Worm (Caenorhabditis elegans) whole organism, L1 larva: ENCODE data around the gene sna-3.

ENCODE experiments used
- ces-1 ChIP-seq: fragments of 150-350 bp; optimal IDR thresholded peaks from 2 replicates; lab custom pipeline; 2014; ENCODE audit warnings: missing biosample characterization, missing genetic modification reagents, missing genetic modification characterization
- nhr-237 ChIP-seq: fragments of 150-350 bp; optimal IDR thresholded peaks from 2 replicates; lab custom pipeline; 2014; ENCODE audit warnings: missing biosample characterization, missing genetic modification characterization
- unc-62 ChIP-seq: fragments of 150-350 bp; optimal IDR thresholded peaks from 2 replicates; lab custom pipeline; 2014; ENCODE audit warnings: missing biosample characterization, missing genetic modification reagents, missing genetic modification characterization
- zag-1 ChIP-seq: fragments of 150-350 bp; optimal IDR thresholded peaks from 2 replicates; lab custom pipeline; 2014; ENCODE audit warnings: missing biosample characterization, missing genetic modification characterization

DNA sequence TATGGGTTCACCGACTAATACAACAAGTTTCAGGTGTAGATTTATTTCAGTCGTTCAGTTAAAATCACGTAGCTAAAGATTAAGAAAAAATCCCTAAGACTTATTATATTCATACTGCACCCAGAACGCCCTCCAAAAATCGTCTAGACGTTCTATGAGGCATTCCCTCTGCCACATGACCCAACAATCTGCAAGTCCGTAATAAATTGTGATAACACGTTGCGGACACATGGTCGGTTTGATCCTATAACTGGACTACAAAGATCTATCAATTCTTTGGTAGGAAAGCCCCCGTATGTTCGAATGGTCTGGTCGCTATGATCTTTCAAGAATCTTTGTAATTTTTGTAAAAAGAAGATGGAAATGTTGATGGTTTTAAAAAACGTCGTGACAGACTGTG, 9.9 kb upstream of the sna-3 start:
- TF ChIP-seq unc-62 (GFP tag; lab: Kevin White, UChicago) (no peak), ces-1 (no peak), zag-1 (tag; lab: Kevin White, UChicago) (no peak), nhr-237 (tag; lab: Kevin White, UChicago) (no peak)
